Worm (Caenorhabditis elegans) whole organism, L4/young adult: ENCODE measurements around the gene Y47D3B.12.

ENCODE experiments used
- dao-5 ChIP-seq: sonication (generic microtip); optimal IDR thresholded peaks from 2 replicates; lab custom pipeline; 2016; ENCODE audit warnings: missing genotype, missing genetic modification characterization, moderate library complexity, missing compliant biosample characterization
- him-1 ChIP-seq: sonication (generic microtip); optimal IDR thresholded peaks from 2 replicates; lab custom pipeline; 2016; ENCODE audit warnings: missing genotype, missing genetic modification reagents, missing genetic modification characterization, missing compliant biosample characterization

- TF ChIP-seq dao-5 (no peak), him-1 (tag; lab: Kevin White, UChicago) (no peak)
These were observed 31.1 kb upstream of the Y47D3B.12 start, which contains the start of gene tba-7 for ce11 chrIII:11371688-11372087.
